Worm (Caenorhabditis elegans) whole organism, mixed stage, embryonic: ENCODE measurements around the gene ubc-24.
A peak's percentile ranks its signal among the peaks of the same experiment; 100 is the strongest.

Experiments
- M03D4.4 ChIP-seq: sonication (generic microtip); optimal IDR thresholded peaks from 2 replicates; lab custom pipeline; 2017; ENCODE audit warnings: mild to moderate bottlenecking, missing genetic modification characterization, missing compliant biosample characterization
- blmp-1 ChIP-seq: fragments of 150-350 bp; optimal IDR thresholded peaks from 2 replicates; lab custom pipeline; 2014; ENCODE audit warnings: missing biosample characterization, missing genetic modification characterization
- ceh-39 ChIP-seq: fragments of 150-350 bp; optimal IDR thresholded peaks from 2 replicates; lab custom pipeline; 2014; ENCODE audit warnings: missing biosample characterization, missing genetic modification characterization
- ceh-83 ChIP-seq: fragments of 200-800 bp; sonication (Bioruptor generic); optimal IDR thresholded peaks from 2 replicates; lab custom pipeline; 2018; ENCODE audit warnings: mild to moderate bottlenecking, missing genetic modification characterization, missing compliant biosample characterization
- ces-1 ChIP-seq: fragments of 150-350 bp; optimal IDR thresholded peaks from 2 replicates; lab custom pipeline; 2014; ENCODE audit warnings: missing biosample characterization, missing genetic modification reagents, missing genetic modification characterization
- drap-1 ChIP-seq: fragments of 200-800 bp; sonication (Bioruptor generic); optimal IDR thresholded peaks from 3 replicates; lab custom pipeline; 2018; ENCODE audit warnings: mild to moderate bottlenecking, missing genetic modification characterization, missing compliant biosample characterization
- elt-1 ChIP-seq: sonication (generic microtip); optimal IDR thresholded peaks from 2 replicates; lab custom pipeline; 2017; ENCODE audit warnings: missing genetic modification characterization, mild to moderate bottlenecking, missing compliant biosample characterization, antibody characterized with exemption, moderate library complexity, borderline replicate concordance; ENCODE audit not compliant: insufficient read depth
- elt-3 ChIP-seq: fragments of 150-350 bp; optimal IDR thresholded peaks from 2 replicates; lab custom pipeline; 2014; ENCODE audit warnings: missing biosample characterization, missing genetic modification characterization
- flh-1 ChIP-seq: fragments of 200-800 bp; sonication (Bioruptor generic); optimal IDR thresholded peaks from 2 replicates; lab custom pipeline; 2018; ENCODE audit warnings: mild to moderate bottlenecking, missing genetic modification characterization, moderate library complexity, missing compliant biosample characterization
- ham-2 ChIP-seq: fragments of 200-800 bp; sonication (Bioruptor generic); optimal IDR thresholded peaks from 2 replicates; lab custom pipeline; 2018; ENCODE audit warnings: mild to moderate bottlenecking, missing genetic modification characterization, missing compliant biosample characterization
- hlh-1 ChIP-seq: fragments of 150-350 bp; optimal IDR thresholded peaks from 2 replicates; lab custom pipeline; 2014; ENCODE audit warnings: missing biosample characterization, missing genetic modification reagents, missing genetic modification characterization
- lin-13 ChIP-seq: fragments of 150-350 bp; optimal IDR thresholded peaks from 2 replicates; lab custom pipeline; 2014; ENCODE audit warnings: missing biosample characterization, missing genetic modification characterization
- mep-1 ChIP-seq: fragments of 150-350 bp; optimal IDR thresholded peaks from 2 replicates; lab custom pipeline; 2017; ENCODE audit warnings: missing biosample characterization, missing genetic modification reagents, missing genetic modification characterization, inconsistent platforms
- mls-2 ChIP-seq: sonication (generic microtip); optimal IDR thresholded peaks from 2 replicates; lab custom pipeline; 2016; ENCODE audit warnings: mild to moderate bottlenecking, missing genetic modification characterization, moderate library complexity, missing compliant biosample characterization
- nhr-12 ChIP-seq: fragments of 150-350 bp; optimal IDR thresholded peaks from 2 replicates; lab custom pipeline; 2014; ENCODE audit warnings: missing biosample characterization, missing genetic modification characterization
- nhr-237 ChIP-seq: fragments of 150-350 bp; optimal IDR thresholded peaks from 2 replicates; lab custom pipeline; 2014; ENCODE audit warnings: missing biosample characterization, missing genetic modification characterization
- nhr-28 ChIP-seq: fragments of 150-350 bp; optimal IDR thresholded peaks from 2 replicates; lab custom pipeline; 2014; ENCODE audit warnings: missing biosample characterization, missing genetic modification characterization
- nhr-76 ChIP-seq: sonication (generic microtip); optimal IDR thresholded peaks from 2 replicates; lab custom pipeline; 2017; ENCODE audit warnings: missing biosample characterization, missing genetic modification characterization
- pha-4 ChIP-seq: fragments of 150-350 bp; optimal IDR thresholded peaks from 2 replicates; lab custom pipeline; 2018; ENCODE audit warnings: missing biosample characterization, missing genetic modification reagents, missing genetic modification characterization
- snpc-4 ChIP-seq: fragments of 150-350 bp; optimal IDR thresholded peaks from 2 replicates; lab custom pipeline; 2014; ENCODE audit warnings: missing biosample characterization, missing genetic modification characterization
- sptf-1 ChIP-seq: sonication (generic microtip); optimal IDR thresholded peaks from 2 replicates; lab custom pipeline; 2017; ENCODE audit warnings: mild to moderate bottlenecking, missing genetic modification characterization, moderate library complexity, missing compliant biosample characterization
- tbx-8 ChIP-seq: fragments of 200-800 bp; sonication (Bioruptor generic); optimal IDR thresholded peaks from 2 replicates; lab custom pipeline; 2018; ENCODE audit warnings: mild to moderate bottlenecking, missing genetic modification characterization, moderate library complexity, missing compliant biosample characterization
- unc-120 ChIP-seq: sonication (generic microtip); optimal IDR thresholded peaks from 2 replicates; lab custom pipeline; 2017; ENCODE audit warnings: missing genetic modification characterization, missing compliant biosample characterization; ENCODE audit not compliant: poor library complexity, severe bottlenecking
- zip-8 ChIP-seq: fragments of 150-350 bp; optimal IDR thresholded peaks from 2 replicates; lab custom pipeline; 2014; ENCODE audit warnings: missing biosample characterization, missing genetic modification characterization

ubc-24 gene

ce11 chrII:8451425-8451824, 46.0 kb downstream of the ubc-24 start:
- TF ChIP-seq pha-4 (peak; percentile 60), nhr-237 (no peak)

ce11 chrII:8454513-8454912, 49.1 kb downstream of the ubc-24 start, which contains the start of gene F22B5.5:
Gene F22B5.5, minus strand, starts transcription at chrII:8454613.
- TF ChIP-seq M03D4.4 (tag; lab: Kevin White, UChicago) (no peak), elt-3 (tag; lab: Kevin White, UChicago) (no peak), blmp-1 (tag; lab: Kevin White, UChicago) (no peak), drap-1 (GFP tag; lab: Kevin White, UChicago) (no peak), ces-1 (no peak), mls-2 (tag; lab: Kevin White, UChicago) (no peak), lin-13 (tag; lab: Kevin White, UChicago) (no peak)

- TF ChIP-seq elt-1 (tag; lab: Kevin White, UChicago) (no peak), sptf-1 (tag; lab: Kevin White, UChicago) (no peak), blmp-1 (tag; lab: Kevin White, UChicago) (no peak), tbx-8 (GFP tag; lab: Kevin White, UChicago) (no peak), ceh-39 (tag; lab: Kevin White, UChicago) (no peak), flh-1 (GFP tag; lab: Kevin White, UChicago) (no peak), mep-1 (tag; lab: Kevin White, UChicago) (no peak), pha-4 (no peak), zip-8 (tag; lab: Kevin White, UChicago) (no peak), nhr-76 (tag; lab: Kevin White, UChicago) (no peak), nhr-28 (tag; lab: Kevin White, UChicago) (no peak), ham-2 (no peak), nhr-12 (tag; lab: Kevin White, UChicago) (no peak), mls-2 (tag; lab: Kevin White, UChicago) (no peak), unc-120 (tag; lab: Kevin White, UChicago) (no peak), ceh-83 (no peak), lin-13 (tag; lab: Kevin White, UChicago) (no peak), snpc-4 (tag; lab: Kevin White, UChicago) (no peak), hlh-1 (tag; lab: Kevin White, UChicago) (no peak)
Measured at ce11 chrII:8456094-8456493, 50.7 kb downstream of the ubc-24 start, which contains the start of gene F22B5.6. Gene F22B5.6, minus strand, starts transcription at chrII:8456194.
